Worm (Caenorhabditis elegans): Measurements from ENCODE around the gene clec-26.

clec-26 gene

DNA sequence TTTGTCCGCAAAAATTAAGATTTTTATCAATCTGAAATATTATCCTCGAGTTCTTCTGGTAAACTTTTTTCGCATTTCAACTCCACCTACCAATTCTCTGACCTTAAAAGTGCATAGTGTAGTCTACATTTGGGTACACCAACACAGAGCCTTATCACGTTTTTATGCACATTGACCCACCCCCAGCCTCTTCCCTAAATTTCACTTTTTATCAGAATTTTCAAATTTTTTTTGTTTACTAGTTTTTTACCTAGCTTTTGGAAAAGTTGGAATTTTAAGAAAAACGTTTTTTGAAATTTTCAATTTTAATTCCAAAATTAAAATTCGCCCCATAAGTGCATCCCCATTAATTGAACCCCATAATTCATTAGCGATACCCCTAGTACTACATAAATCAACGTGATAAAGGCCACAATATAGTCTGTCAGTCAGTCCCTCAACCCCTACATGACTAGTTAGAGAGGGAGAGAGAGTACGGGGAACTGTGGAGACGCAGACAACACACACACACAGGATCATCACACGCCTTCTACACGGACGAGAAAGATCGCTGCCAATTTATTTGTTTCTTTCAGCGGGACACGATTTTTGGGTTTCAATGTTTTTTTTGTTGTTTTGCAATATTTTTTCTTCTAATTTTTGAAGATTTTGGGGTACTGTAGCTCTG, 33.7 kb upstream of the clec-26 start:
- TF ChIP-seq flt-1 (GFP tag; IDR thresholded peaks at IDR 0.05): no peak

DNA sequence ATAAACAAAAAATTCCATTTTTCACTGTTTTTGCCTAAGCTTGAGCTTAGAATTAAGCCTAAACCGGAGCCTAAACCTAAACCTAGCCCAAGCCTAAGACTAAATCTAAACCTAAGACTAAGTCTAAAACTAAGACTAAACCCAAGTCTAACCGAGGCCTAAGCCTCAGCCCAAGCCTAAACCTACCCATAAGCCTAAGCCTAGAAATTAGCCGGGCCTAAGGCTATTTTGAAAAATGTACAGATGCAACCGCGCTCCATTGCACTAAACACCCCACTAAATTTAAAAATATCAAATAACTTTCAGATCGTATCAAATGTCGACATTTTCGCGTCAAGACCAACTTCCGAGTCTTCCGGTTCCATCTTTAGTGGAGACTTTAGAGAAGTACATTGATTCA, 33.1 kb upstream of the clec-26 start, which contains the start of gene T20B3.1:
Gene T20B3.1, plus strand, starts transcription at position 301 of the 400 bp plus-strand sequence.
- no peak for TF ChIP-seq B0310.2 (tag; optimal IDR thresholded peaks at IDR 0.05)

DNA sequence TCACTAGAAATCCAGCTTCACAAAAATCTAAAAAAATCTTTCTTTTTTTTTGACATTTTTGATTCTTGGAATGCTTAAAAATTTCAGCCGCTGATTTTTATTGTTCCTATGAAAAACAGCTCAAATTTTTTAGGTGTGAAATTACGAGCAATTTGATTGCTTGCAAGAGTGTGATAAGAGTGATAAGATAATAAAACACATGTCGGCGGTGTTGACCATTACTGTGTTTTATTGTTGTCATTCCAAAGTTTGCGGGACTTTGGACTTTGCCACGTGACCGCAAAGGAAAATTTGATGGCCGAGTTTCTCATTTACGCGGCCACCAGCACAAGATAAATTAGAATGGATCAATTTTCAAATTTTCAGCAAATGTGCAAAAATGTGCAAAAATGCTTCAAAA, 31.7 kb upstream of the clec-26 start:
- no peak for TF ChIP-seq hmg-4 (GFP tag; optimal IDR thresholded peaks at IDR 0.05)
- TF ChIP-seq ets-7 (tag; optimal IDR thresholded peaks at IDR 0.05): no peak
- no peak for TF ChIP-seq tra-4 (tag; optimal IDR thresholded peaks at IDR 0.05)
- TF ChIP-seq F13C5.2 (tag; optimal IDR thresholded peaks at IDR 0.05): no peak
- TF ChIP-seq B0310.2 (tag; optimal IDR thresholded peaks at IDR 0.05): no peak
- TF ChIP-seq ceh-36 (tag; optimal IDR thresholded peaks at IDR 0.05): no peak
- no peak for TF ChIP-seq scrt-1 (GFP tag; IDR thresholded peaks at IDR 0.05)
- no peak for TF ChIP-seq flt-1 (GFP tag; IDR thresholded peaks at IDR 0.05)
- TF ChIP-seq sea-1 (GFP tag; conservative IDR thresholded peaks at IDR 0.05): no peak
- no peak for TF ChIP-seq tbx-11 (GFP tag; IDR thresholded peaks at IDR 0.05)
- TF ChIP-seq pes-1 (GFP tag; IDR thresholded peaks at IDR 0.05): no peak
- no peak for TF ChIP-seq aly-1 (tag; optimal IDR thresholded peaks at IDR 0.05)
- no peak for TF ChIP-seq ama-1 (optimal IDR thresholded peaks at IDR 0.05)

- TF ChIP-seq hmbx-1 (tag; optimal IDR thresholded peaks at IDR 0.05) (no peak), tbx-11 (GFP tag; IDR thresholded peaks at IDR 0.05) (no peak), tbx-37 (GFP tag; conservative IDR thresholded peaks at IDR 0.05) (no peak), hnd-1 (tag; optimal IDR thresholded peaks at IDR 0.05) (no peak), ceh-36 (tag; optimal IDR thresholded peaks at IDR 0.05) (no peak)
Observed at ce11 chrV:16821270-16821737, 27.1 kb upstream of the clec-26 start, which contains the start of gene T20B3.14. Gene T20B3.14 (minus strand): TSS chrV:16821320.

ce11 chrV:16827485-16827884, 20.9 kb upstream of the clec-26 start, which contains the start of gene srh-216:
Gene srh-216 (minus strand): TSS chrV:16827585.
- TF ChIP-seq pes-1 (GFP tag; IDR thresholded peaks at IDR 0.05) (no peak), tra-4 (tag; optimal IDR thresholded peaks at IDR 0.05) (no peak), F13C5.2 (tag; optimal IDR thresholded peaks at IDR 0.05) (no peak), hmg-4 (GFP tag; optimal IDR thresholded peaks at IDR 0.05) (no peak), tbx-11 (GFP tag; IDR thresholded peaks at IDR 0.05) (no peak)

DNA sequence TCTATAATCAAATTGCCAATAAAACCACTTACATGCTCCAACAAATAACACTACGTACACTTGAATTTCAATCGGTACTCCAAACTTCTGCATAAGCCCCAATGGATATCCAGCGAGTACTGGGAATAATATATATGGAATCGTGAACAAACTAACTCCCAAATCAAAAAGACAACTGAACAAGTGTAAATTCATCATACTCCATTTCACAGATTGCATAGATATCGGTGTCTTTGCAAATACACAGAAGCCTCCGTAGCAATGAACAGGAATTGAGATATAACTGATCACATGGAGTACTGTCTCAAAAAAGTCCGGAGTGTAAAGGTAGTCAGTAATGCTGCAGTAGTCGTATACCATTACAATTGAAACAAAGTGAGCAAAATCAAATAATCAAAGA, 19.0 kb upstream of the clec-26 start, which contains the start of gene srh-214:
Gene srh-214, minus strand, starts transcription at position 360 of the 400 bp plus-strand sequence.
- TF ChIP-seq F13C5.2 (tag; optimal IDR thresholded peaks at IDR 0.05): no peak
- TF ChIP-seq tbx-11 (GFP tag; IDR thresholded peaks at IDR 0.05): no peak
- no peak for TF ChIP-seq ceh-36 (tag; optimal IDR thresholded peaks at IDR 0.05)
- no peak for TF ChIP-seq pes-1 (GFP tag; IDR thresholded peaks at IDR 0.05)
- no peak for TF ChIP-seq hmbx-1 (tag; optimal IDR thresholded peaks at IDR 0.05)
- TF ChIP-seq ama-1 (optimal IDR thresholded peaks at IDR 0.05): no peak
- no peak for TF ChIP-seq B0310.2 (tag; optimal IDR thresholded peaks at IDR 0.05)
- TF ChIP-seq tbx-37 (GFP tag; conservative IDR thresholded peaks at IDR 0.05): no peak
- TF ChIP-seq ceh-13 (GFP tag; optimal IDR thresholded peaks at IDR 0.05): no peak
- no peak for TF ChIP-seq tra-4 (tag; optimal IDR thresholded peaks at IDR 0.05)
- no peak for TF ChIP-seq hnd-1 (tag; optimal IDR thresholded peaks at IDR 0.05)
- no peak for TF ChIP-seq flt-1 (GFP tag; IDR thresholded peaks at IDR 0.05)

DNA sequence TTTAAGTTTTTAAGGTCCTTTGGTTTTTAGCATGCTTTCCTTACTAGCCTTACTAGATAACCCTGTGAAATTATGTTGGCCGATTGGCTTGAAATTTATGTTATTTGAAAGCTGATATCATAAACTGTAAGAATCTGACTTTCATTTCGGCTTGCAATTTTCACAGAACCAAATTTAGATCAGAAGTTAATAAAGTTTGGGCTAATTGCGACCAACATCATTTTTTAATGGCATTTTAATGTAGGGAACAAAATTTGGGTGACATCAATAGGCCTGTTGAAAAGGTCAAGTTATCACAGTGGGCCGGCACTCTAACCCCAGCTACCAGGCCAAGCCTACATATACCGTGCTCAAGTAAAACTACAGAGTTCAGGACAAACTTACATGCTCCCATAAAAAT, 17.1 kb upstream of the clec-26 start:
- TF ChIP-seq ets-7 (tag; optimal IDR thresholded peaks at IDR 0.05): no peak
- no peak for TF ChIP-seq flt-1 (GFP tag; IDR thresholded peaks at IDR 0.05)
- no peak for TF ChIP-seq hmbx-1 (tag; optimal IDR thresholded peaks at IDR 0.05)
- no peak for TF ChIP-seq scrt-1 (GFP tag; IDR thresholded peaks at IDR 0.05)
- no peak for TF ChIP-seq tbx-37 (GFP tag; conservative IDR thresholded peaks at IDR 0.05)
- TF ChIP-seq ceh-36 (tag; optimal IDR thresholded peaks at IDR 0.05): no peak

- TF ChIP-seq flt-1 (GFP tag; IDR thresholded peaks at IDR 0.05): no peak
- TF ChIP-seq ets-7 (tag; optimal IDR thresholded peaks at IDR 0.05): no peak
- no peak for TF ChIP-seq B0310.2 (tag; optimal IDR thresholded peaks at IDR 0.05)
- TF ChIP-seq sea-1 (GFP tag; conservative IDR thresholded peaks at IDR 0.05): no peak
- no peak for TF ChIP-seq aly-1 (tag; optimal IDR thresholded peaks at IDR 0.05)
- no peak for TF ChIP-seq tbx-37 (GFP tag; conservative IDR thresholded peaks at IDR 0.05)
- no peak for TF ChIP-seq ceh-13 (GFP tag; optimal IDR thresholded peaks at IDR 0.05)
- TF ChIP-seq hnd-1 (tag; optimal IDR thresholded peaks at IDR 0.05): no peak
- TF ChIP-seq ceh-36 (tag; optimal IDR thresholded peaks at IDR 0.05): no peak
- TF ChIP-seq pes-1 (GFP tag; IDR thresholded peaks at IDR 0.05): no peak
- no peak for TF ChIP-seq hmg-4 (GFP tag; optimal IDR thresholded peaks at IDR 0.05)
- no peak for TF ChIP-seq hmbx-1 (tag; optimal IDR thresholded peaks at IDR 0.05)
- no peak for TF ChIP-seq scrt-1 (GFP tag; IDR thresholded peaks at IDR 0.05)
- TF ChIP-seq ama-1 (optimal IDR thresholded peaks at IDR 0.05): no peak
- TF ChIP-seq tbx-11 (GFP tag; IDR thresholded peaks at IDR 0.05): no peak
- TF ChIP-seq F13C5.2 (tag; optimal IDR thresholded peaks at IDR 0.05): no peak
- TF ChIP-seq tra-4 (tag; optimal IDR thresholded peaks at IDR 0.05): no peak
Observed at ce11 chrV:16831921-16832320, 16.5 kb upstream of the clec-26 start, which contains the start of gene srh-215. Gene srh-215 (minus strand): TSS chrV:16832021.

ce11 chrV:16832865-16833264, 15.5 kb upstream of the clec-26 start, which contains the start of gene phy-3:
Gene phy-3 (plus strand): TSS chrV:16833165.
- no peak for TF ChIP-seq ceh-13 (GFP tag; optimal IDR thresholded peaks at IDR 0.05)
- no peak for TF ChIP-seq hnd-1 (tag; optimal IDR thresholded peaks at IDR 0.05)
- no peak for TF ChIP-seq hmg-4 (GFP tag; optimal IDR thresholded peaks at IDR 0.05)
- no peak for TF ChIP-seq ama-1 (optimal IDR thresholded peaks at IDR 0.05)
- TF ChIP-seq ets-7 (tag; optimal IDR thresholded peaks at IDR 0.05): no peak

Data from whole organism, early embryonic.